Worm (Caenorhabditis elegans) whole organism, L4/young adult: ENCODE data around the gene K04G7.1.

Experiments used
- W03F9.2 ChIP-seq: fragments of 150-350 bp; optimal IDR thresholded peaks from 2 replicates; lab custom pipeline; 2014; ENCODE audit warnings: missing biosample characterization, missing genetic modification characterization
- dao-5 ChIP-seq: sonication (generic microtip); optimal IDR thresholded peaks from 2 replicates; lab custom pipeline; 2016; ENCODE audit warnings: missing genotype, missing genetic modification characterization, moderate library complexity, missing compliant biosample characterization
- him-1 ChIP-seq: sonication (generic microtip); optimal IDR thresholded peaks from 2 replicates; lab custom pipeline; 2016; ENCODE audit warnings: missing genotype, missing genetic modification reagents, missing genetic modification characterization, missing compliant biosample characterization

- TF ChIP-seq dao-5 (tag; lab: Kevin White, UChicago): no peak
- peak; percentile 95 for TF ChIP-seq W03F9.2
- peak; percentile 75 for TF ChIP-seq him-1 (tag; lab: Kevin White, UChicago)
Measured at ce11 chrIII:7162065-7162762, at the start of gene K04G7.1, which contains the start of gene syf-2.
